Fruit fly (Drosophila melanogaster): ENCODE data around the gene mge.

DNA sequence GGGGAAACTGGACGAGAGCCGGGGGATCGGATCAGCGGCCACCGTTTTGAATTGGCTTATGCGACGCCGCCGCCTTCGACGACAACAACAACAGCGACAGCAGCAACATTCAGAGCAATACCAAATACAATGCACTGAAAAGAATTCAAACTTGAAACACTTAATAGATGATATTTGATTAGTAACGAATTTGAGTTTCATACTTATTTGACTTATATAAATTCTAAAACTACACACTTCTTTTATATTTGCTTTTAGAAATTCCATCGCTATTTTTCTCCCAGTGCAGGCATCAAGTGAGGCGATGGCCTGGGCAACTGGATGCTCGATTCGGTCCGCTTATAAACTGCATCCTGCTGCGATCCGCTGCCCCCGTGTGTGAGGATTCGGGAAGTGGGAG is 41.7 kb downstream of the mge start:
- TF ChIP-seq CG5204 (GFP tag; optimal IDR thresholded peaks at IDR 0.05) (no peak), CG7101 (tag; optimal IDR thresholded peaks at IDR 0.05) (no peak), bab1 (GFP tag; optimal IDR thresholded peaks at IDR 0.05) (no peak), CG11617 (GFP tag; optimal IDR thresholded peaks at IDR 0.05) (no peak), cic (GFP tag; optimal IDR thresholded peaks at IDR 0.05) (no peak), Crg-1 (GFP tag; optimal IDR thresholded peaks at IDR 0.05) (no peak), kay (GFP tag; ENCODE audit: borderline replicate concordance) (no peak)
